Fruit fly (Drosophila melanogaster): ENCODE data around the gene CG11756.

Gene CG11756

DNA sequence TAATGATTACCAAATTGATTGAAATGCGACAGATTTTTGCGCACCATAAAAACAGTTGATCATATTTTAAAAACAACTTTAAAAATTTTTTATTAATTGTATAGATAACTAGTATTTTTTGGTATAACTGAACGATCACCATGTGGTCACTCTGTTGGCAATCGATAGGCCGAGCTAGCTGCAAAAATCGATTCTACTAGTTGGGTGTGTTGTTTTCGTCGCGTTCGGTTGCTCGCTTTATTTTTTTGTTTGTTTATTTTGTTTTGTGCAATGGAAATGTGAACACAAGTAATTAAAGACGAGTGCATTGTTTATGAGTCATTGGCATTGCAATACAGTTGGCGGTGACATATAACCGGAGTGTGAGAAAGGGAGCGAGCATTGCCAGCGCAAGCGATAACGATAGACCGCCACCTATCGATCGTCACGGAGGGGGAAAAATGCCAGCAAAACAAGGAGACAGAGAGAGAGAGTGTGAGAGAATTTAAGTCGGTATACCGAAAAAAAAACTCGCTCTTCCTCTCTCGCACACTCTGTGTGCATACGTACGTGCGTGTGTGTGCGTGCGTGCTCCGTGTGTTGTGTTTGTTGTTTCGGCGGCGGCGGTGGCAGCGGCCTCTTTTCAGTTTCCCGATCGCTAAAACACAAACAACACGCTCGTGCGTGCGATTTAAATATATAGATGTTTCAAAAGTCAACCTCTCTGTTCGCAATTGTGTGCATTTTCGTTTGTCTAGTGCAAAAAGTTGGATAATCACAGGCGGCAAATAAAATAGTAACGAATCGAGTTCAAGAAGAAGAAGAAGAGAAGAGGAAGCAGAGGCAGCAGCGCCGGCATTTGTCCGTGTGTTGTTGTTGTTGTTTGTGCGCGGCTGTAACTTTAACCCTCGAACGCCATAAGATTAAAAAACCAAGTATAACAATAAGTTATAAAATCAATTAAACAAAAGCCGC is 41.9 kb downstream of the CG11756 start (continued):
- no peak for TF ChIP-seq wek (GFP tag; optimal IDR thresholded peaks at IDR 0.05)
- peak; percentile 44 for TF ChIP-seq Deaf1 (tag; optimal IDR thresholded peaks at IDR 0.05)
- no peak; the same call in 2 of the 3 replicates for TF ChIP-seq ci (GFP tag; IDR thresholded peaks at IDR 0.05)
- peak; percentile 65 for TF ChIP-seq BEAF-32 (GFP tag; optimal IDR thresholded peaks at IDR 0.05)
- no peak for TF ChIP-seq CG3995 (GFP tag; optimal IDR thresholded peaks at IDR 0.05)
- no peak for TF ChIP-seq CG8944 (GFP tag; optimal IDR thresholded peaks at IDR 0.05)
- no peak for TF ChIP-seq Lpt (GFP tag; optimal IDR thresholded peaks at IDR 0.05)
- TF ChIP-seq pita (GFP tag; optimal IDR thresholded peaks at IDR 0.05) = peak; percentile 41
- no peak for TF ChIP-seq org-1 (GFP tag; optimal IDR thresholded peaks at IDR 0.05)
- no peak for TF ChIP-seq CG4328 (GFP tag; optimal IDR thresholded peaks at IDR 0.05)
- peak; percentile 84 for TF ChIP-seq CG32767 (GFP tag; IDR thresholded peaks at IDR 0.05)
- TF ChIP-seq CG10366 (GFP tag; IDR thresholded peaks at IDR 0.05) = no peak
- peak; percentile 1 for TF ChIP-seq Asciz (GFP tag; optimal IDR thresholded peaks at IDR 0.05)
- TF ChIP-seq jing (GFP tag; optimal IDR thresholded peaks at IDR 0.05) = no peak
- TF ChIP-seq Sry-δ (GFP tag; optimal IDR thresholded peaks at IDR 0.05) = peak; percentile 43
- TF ChIP-seq CG16779 (GFP tag; IDR thresholded peaks at IDR 0.05) = no peak
- TF ChIP-seq CG12769 (tag; optimal IDR thresholded peaks at IDR 0.05) = peak; percentile 17
- no peak for TF ChIP-seq ATbp (GFP tag; optimal IDR thresholded peaks at IDR 0.05)
- no peak for TF ChIP-seq Lim3 (GFP tag; IDR thresholded peaks at IDR 0.05)
- TF ChIP-seq CG15479 (GFP tag; optimal IDR thresholded peaks at IDR 0.05) = peak; percentile 13
- no peak for TF ChIP-seq CG17802 (tag; optimal IDR thresholded peaks at IDR 0.05)
- no peak for TF ChIP-seq lmd (GFP tag; IDR thresholded peaks at IDR 0.05)
- 0 out of 3 replicates have a peak, but pooled peaks have one; percentile 30 for TF ChIP-seq so (GFP tag; IDR thresholded peaks at IDR 0.05)
- TF ChIP-seq Doc3 (GFP tag; IDR thresholded peaks at IDR 0.05; ENCODE audit: partially characterized antibody) = peak; percentile 69
- TF ChIP-seq MBD-R2 (GFP tag; IDR thresholded peaks at IDR 0.05) = 0 out of 2 replicates have a peak, but pooled peaks have one; percentile 13
- peak; percentile 80 for TF ChIP-seq MESR4 (GFP tag; optimal IDR thresholded peaks at IDR 0.05)
- no peak for TF ChIP-seq Ada2b (GFP tag; IDR thresholded peaks at IDR 0.05)
- peak; percentile 70 for TF ChIP-seq CG16813 (GFP tag; IDR thresholded peaks at IDR 0.05; ENCODE audit: partially characterized antibody)
- TF ChIP-seq CG2116 (GFP tag; optimal IDR thresholded peaks at IDR 0.05) = peak; percentile 56
- TF ChIP-seq shn (GFP tag; optimal IDR thresholded peaks at IDR 0.05) = no peak
- TF ChIP-seq Adf1 (GFP tag; IDR thresholded peaks at IDR 0.05) = peak; percentile 82
- TF ChIP-seq nom (GFP tag; optimal IDR thresholded peaks at IDR 0.05) = peak; percentile 14
- peak; percentile 65; the same call in 3 of the 4 replicates for TF ChIP-seq chinmo (GFP tag; IDR thresholded peaks at IDR 0.05; ENCODE audit: partially characterized antibody)
- no peak for TF ChIP-seq Aef1 (GFP tag; IDR thresholded peaks at IDR 0.05)
- peak; percentile 94 for TF ChIP-seq HLH4C (GFP tag; IDR thresholded peaks at IDR 0.05; ENCODE audit: partially characterized antibody)
- TF ChIP-seq ap (GFP tag; IDR thresholded peaks at IDR 0.05) = no peak
- TF ChIP-seq z (GFP tag; IDR thresholded peaks at IDR 0.05) = no peak
- TF ChIP-seq rib (GFP tag; IDR thresholded peaks at IDR 0.05) = peak; percentile 29; the same call in 1 of the 2 replicates
- TF ChIP-seq caup (GFP tag; optimal IDR thresholded peaks at IDR 0.05; ENCODE audit: severe bottlenecking) = peak; percentile 6
- peak; percentile 47 for TF ChIP-seq trem (tag; optimal IDR thresholded peaks at IDR 0.05)
- TF ChIP-seq E2f2 (GFP tag; IDR thresholded peaks at IDR 0.05) = 0 out of 2 replicates have a peak, but pooled peaks have one; percentile 15
- TF ChIP-seq knrl (GFP tag; IDR thresholded peaks at IDR 0.05; ENCODE audit: partially characterized antibody) = peak; percentile 58
- peak; percentile 75 for TF ChIP-seq sqz (GFP tag; optimal IDR thresholded peaks at IDR 0.05)
- TF ChIP-seq HmgD (GFP tag; optimal IDR thresholded peaks at IDR 0.05) = no peak
- no peak for TF ChIP-seq tio (GFP tag; optimal IDR thresholded peaks at IDR 0.05)
- peak; percentile 70 for TF ChIP-seq CG6791 (GFP tag; IDR thresholded peaks at IDR 0.05; ENCODE audit: partially characterized antibody)
- no peak for TF ChIP-seq sisA (GFP tag; IDR thresholded peaks at IDR 0.05)
- TF ChIP-seq Oaz (GFP tag; IDR thresholded peaks at IDR 0.05) = no peak
